Worm (Caenorhabditis elegans) whole organism, L4 larva: ENCODE measurements around the gene magu-2.

Source experiments
- mxl-2 ChIP-seq: fragments of 200-800 bp; sonication (Bioruptor generic); conservative IDR thresholded peaks from 2 replicates; pipeline ENCODE4 v1.3.6; 2022; ENCODE audit warnings: missing genetic modification reagents, missing genetic modification characterization, missing compliant biosample characterization
- snpc-4 ChIP-seq: fragments of 150-350 bp; optimal IDR thresholded peaks from 2 replicates; lab custom pipeline; 2014; ENCODE audit warnings: missing biosample characterization, missing genetic modification characterization
- unc-62 ChIP-seq, 3 experiments: fragments of 150-350 bp in 1 of 3; sonication (generic microtip); optimal IDR thresholded peaks in 2 of 3; peaks in 1 of 3; 1 replicate in 1 of 3; 2 replicates in 2 of 3; lab custom pipeline; 2014 to 2017; ENCODE audit warnings: missing biosample characterization in 3 of 3, missing genetic modification characterization in 3 of 3, missing genetic modification reagents in 3 of 3, missing genotype in 1 of 3
- ztf-11 ChIP-seq: fragments of 150-350 bp; optimal IDR thresholded peaks from 2 replicates; lab custom pipeline; 2014; ENCODE audit warnings: missing biosample characterization, missing genetic modification characterization

DNA sequence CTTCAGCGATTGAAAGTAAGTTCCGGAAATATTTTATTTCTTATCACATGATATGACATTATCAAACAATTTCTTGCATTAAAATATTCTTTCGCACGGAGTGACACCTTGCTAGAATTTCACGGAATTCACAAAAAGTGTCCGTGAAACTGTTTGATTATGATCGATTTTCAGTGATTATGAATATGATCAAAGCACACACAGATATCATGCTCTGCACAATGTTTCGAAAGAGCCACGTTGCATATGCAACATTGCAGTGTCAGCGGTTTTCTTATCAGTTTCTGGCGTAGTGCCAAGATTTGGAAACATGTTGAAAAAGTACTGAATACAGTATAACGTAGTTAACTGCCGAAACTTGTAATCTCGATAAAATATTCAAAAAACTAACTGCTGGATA lies 31.7 kb downstream of the magu-2 start:
- TF ChIP-seq mxl-2 (GFP tag; lab: Robert Waterston, UW) = no peak
- no peak for TF ChIP-seq unc-62 (GFP tag; optimal IDR thresholded peaks at IDR 0.05 in 1 of 2; lab: Kevin White, UChicago)
- no peak for TF ChIP-seq unc-62 (tag; optimal IDR thresholded peaks at IDR 0.05; lab: Kevin White, UChicago)
- TF ChIP-seq snpc-4 (tag; lab: Kevin White, UChicago) = no peak
- no peak for TF ChIP-seq ztf-11 (tag; lab: Kevin White, UChicago)
